Worm (Caenorhabditis elegans) whole organism, late embryonic: ENCODE measurements around the gene his-18.
A peak's percentile ranks its signal among the peaks of the same experiment; 100 is the strongest.

Experiments
- F13H6.1 ChIP-seq: sonication (generic microtip); optimal IDR thresholded peaks from 2 replicates; lab custom pipeline; 2016; ENCODE audit warnings: missing genetic modification characterization, missing compliant biosample characterization
- ahr-1 ChIP-seq: sonication (generic microtip); optimal IDR thresholded peaks from 2 replicates; lab custom pipeline; 2016; ENCODE audit warnings: missing genetic modification characterization, missing compliant biosample characterization
- ama-1 ChIP-seq: fragments of 150-350 bp; optimal IDR thresholded peaks from 2 replicates; lab custom pipeline; 2014
- ceh-14 ChIP-seq: sonication (generic microtip); optimal IDR thresholded peaks from 2 replicates; lab custom pipeline; 2016; ENCODE audit warnings: missing genotype, missing genetic modification characterization, missing compliant biosample characterization
- ceh-19 ChIP-seq: fragments of 200-800 bp; sonication (Bioruptor generic); optimal IDR thresholded peaks from 2 replicates; lab custom pipeline; 2018; ENCODE audit warnings: mild to moderate bottlenecking, missing genetic modification characterization, missing compliant biosample characterization
- ceh-2 ChIP-seq: sonication (generic microtip); optimal IDR thresholded peaks from 2 replicates; lab custom pipeline; 2016; ENCODE audit warnings: missing genotype, missing genetic modification characterization, missing compliant biosample characterization
- ceh-24 ChIP-seq: sonication (generic microtip); optimal IDR thresholded peaks from 2 replicates; lab custom pipeline; 2016; ENCODE audit warnings: mild to moderate bottlenecking, missing genetic modification characterization, missing compliant biosample characterization
- ceh-31 ChIP-seq: sonication (generic microtip); optimal IDR thresholded peaks from 2 replicates; lab custom pipeline; 2016; ENCODE audit warnings: missing genetic modification characterization, missing compliant biosample characterization
- ceh-34 ChIP-seq: sonication (generic microtip); optimal IDR thresholded peaks from 2 replicates; lab custom pipeline; 2016; ENCODE audit warnings: mild to moderate bottlenecking, missing genetic modification characterization, missing compliant biosample characterization
- ceh-45 ChIP-seq: fragments of 200-800 bp; sonication (Bioruptor generic); IDR thresholded peaks from 2 replicates; pipeline ENCODE4 v1.3.6; 2022; ENCODE audit warnings: missing genetic modification reagents, missing genetic modification characterization, missing compliant biosample characterization
- ceh-48 ChIP-seq: sonication (generic microtip); optimal IDR thresholded peaks from 2 replicates; lab custom pipeline; 2016; ENCODE audit warnings: missing genetic modification characterization, inconsistent platforms, missing compliant biosample characterization
- ceh-6 ChIP-seq: fragments of 200-800 bp; sonication (Bioruptor generic); optimal IDR thresholded peaks from 2 replicates; lab custom pipeline; 2018; ENCODE audit warnings: mild to moderate bottlenecking, missing genetic modification characterization, missing compliant biosample characterization
- ceh-9 ChIP-seq: sonication (generic microtip); optimal IDR thresholded peaks from 2 replicates; lab custom pipeline; 2016; ENCODE audit warnings: mild to moderate bottlenecking, missing genetic modification characterization, inconsistent platforms, missing compliant biosample characterization
- che-1 ChIP-seq: sonication (generic microtip); optimal IDR thresholded peaks from 2 replicates; lab custom pipeline; 2016; ENCODE audit warnings: mild to moderate bottlenecking, missing genetic modification characterization, missing compliant biosample characterization
- dmd-4 ChIP-seq: sonication (generic microtip); optimal IDR thresholded peaks from 2 replicates; lab custom pipeline; 2016; ENCODE audit warnings: borderline replicate concordance, missing genetic modification characterization, missing compliant biosample characterization
- elt-2 ChIP-seq: sonication (generic microtip); optimal IDR thresholded peaks from 2 replicates; lab custom pipeline; 2016; ENCODE audit warnings: missing genetic modification reagents, missing genetic modification characterization, missing compliant biosample characterization
- elt-4 ChIP-seq: sonication (generic microtip); optimal IDR thresholded peaks from 2 replicates; lab custom pipeline; 2016; ENCODE audit warnings: missing genetic modification characterization, missing compliant biosample characterization
- ets-4 ChIP-seq: sonication (generic microtip); optimal IDR thresholded peaks from 2 replicates; lab custom pipeline; 2016; ENCODE audit warnings: missing genetic modification characterization, missing compliant biosample characterization
- fax-1 ChIP-seq: sonication (generic microtip); optimal IDR thresholded peaks from 2 replicates; lab custom pipeline; 2016; ENCODE audit warnings: missing genotype, missing genetic modification characterization, missing compliant biosample characterization
- hlh-13 ChIP-seq: fragments of 200-800 bp; sonication (Bioruptor generic); optimal IDR thresholded peaks from 2 replicates; lab custom pipeline; 2018; ENCODE audit warnings: mild to moderate bottlenecking, missing genetic modification characterization, missing compliant biosample characterization
- hlh-15 ChIP-seq: sonication (generic microtip); optimal IDR thresholded peaks from 2 replicates; lab custom pipeline; 2016; ENCODE audit warnings: missing genetic modification characterization, missing compliant biosample characterization
- hlh-30 ChIP-seq: sonication (generic microtip); optimal IDR thresholded peaks from 2 replicates; lab custom pipeline; 2017; ENCODE audit warnings: antibody characterized with exemption, missing genetic modification characterization, missing compliant biosample characterization; ENCODE audit not compliant: insufficient read depth
- lim-6 ChIP-seq: sonication (generic microtip); optimal IDR thresholded peaks from 2 replicates; lab custom pipeline; 2016; ENCODE audit warnings: missing genetic modification characterization, missing compliant biosample characterization
- lin-11 ChIP-seq: fragments of 200-800 bp; sonication (Bioruptor generic); optimal IDR thresholded peaks from 2 replicates; lab custom pipeline; 2018; ENCODE audit warnings: mild to moderate bottlenecking, missing genetic modification characterization, missing compliant biosample characterization
- mec-3 ChIP-seq: sonication (generic microtip); optimal IDR thresholded peaks from 2 replicates; lab custom pipeline; 2016; ENCODE audit warnings: borderline replicate concordance, missing genetic modification characterization, missing compliant biosample characterization
- nfya-1 ChIP-seq: sonication (generic microtip); optimal IDR thresholded peaks from 2 replicates; lab custom pipeline; 2017; ENCODE audit warnings: missing genetic modification characterization, mild to moderate bottlenecking, missing compliant biosample characterization, antibody characterized with exemption, moderate library complexity
- nhr-11 ChIP-seq: fragments of 150-350 bp; optimal IDR thresholded peaks from 2 replicates; lab custom pipeline; 2014; ENCODE audit warnings: missing biosample characterization, missing genetic modification characterization
- nhr-232 ChIP-seq: sonication (generic microtip); optimal IDR thresholded peaks from 2 replicates; lab custom pipeline; 2016; ENCODE audit warnings: missing genetic modification characterization, missing compliant biosample characterization
- npax-4 ChIP-seq: sonication (generic microtip); optimal IDR thresholded peaks from 2 replicates; lab custom pipeline; 2016; ENCODE audit warnings: missing genetic modification characterization, missing compliant biosample characterization
- pag-3 ChIP-seq: sonication (generic microtip); optimal IDR thresholded peaks from 2 replicates; lab custom pipeline; 2016; ENCODE audit warnings: missing compliant biosample characterization, missing genetic modification characterization, borderline replicate concordance
- pat-9 ChIP-seq: fragments of 200-800 bp; sonication (Bioruptor generic); optimal IDR thresholded peaks from 2 replicates; lab custom pipeline; 2018; ENCODE audit warnings: mild to moderate bottlenecking, missing genetic modification characterization, moderate library complexity, missing compliant biosample characterization
- pha-4 ChIP-seq: fragments of 150-350 bp; optimal IDR thresholded peaks from 2 replicates; lab custom pipeline; 2018; ENCODE audit warnings: missing biosample characterization, missing genetic modification reagents, missing genetic modification characterization
- pqm-1 ChIP-seq: sonication (generic microtip); optimal IDR thresholded peaks from 2 replicates; lab custom pipeline; 2016; ENCODE audit warnings: missing genetic modification characterization, missing compliant biosample characterization
- ref-2 ChIP-seq: sonication (generic microtip); optimal IDR thresholded peaks from 2 replicates; lab custom pipeline; 2016; ENCODE audit warnings: missing genetic modification characterization, missing compliant biosample characterization
- rnt-1 ChIP-seq: sonication (generic microtip); optimal IDR thresholded peaks from 2 replicates; lab custom pipeline; 2016; ENCODE audit warnings: missing genetic modification characterization, missing compliant biosample characterization
- sdc-2 ChIP-seq: sonication (generic microtip); optimal IDR thresholded peaks from 2 replicates; lab custom pipeline; 2016; ENCODE audit warnings: missing genotype, missing genetic modification characterization, missing compliant biosample characterization
- sox-2 ChIP-seq: fragments of 200-800 bp; sonication (Bioruptor generic); IDR thresholded peaks from 2 replicates; pipeline ENCODE4 v1.3.6; 2022; ENCODE audit warnings: missing genetic modification reagents, missing genetic modification characterization, missing compliant biosample characterization
- tbx-2 ChIP-seq: sonication (generic microtip); optimal IDR thresholded peaks from 2 replicates; lab custom pipeline; 2016; ENCODE audit warnings: missing genetic modification characterization, missing compliant biosample characterization
- tbx-7 ChIP-seq: sonication (generic microtip); optimal IDR thresholded peaks from 2 replicates; lab custom pipeline; 2016; ENCODE audit warnings: missing genotype, missing genetic modification characterization, missing compliant biosample characterization
- ttx-3 ChIP-seq: sonication (generic microtip); optimal IDR thresholded peaks from 2 replicates; lab custom pipeline; 2016; ENCODE audit warnings: missing genetic modification reagents, missing genetic modification characterization, missing compliant biosample characterization
- unc-55 ChIP-seq: sonication (generic microtip); optimal IDR thresholded peaks from 2 replicates; lab custom pipeline; 2017; ENCODE audit warnings: missing biosample characterization, missing genetic modification reagents, missing genetic modification characterization
- zip-5 ChIP-seq: sonication (generic microtip); optimal IDR thresholded peaks from 2 replicates; lab custom pipeline; 2016; ENCODE audit warnings: missing genetic modification characterization, missing compliant biosample characterization

his-18 gene

DNA sequence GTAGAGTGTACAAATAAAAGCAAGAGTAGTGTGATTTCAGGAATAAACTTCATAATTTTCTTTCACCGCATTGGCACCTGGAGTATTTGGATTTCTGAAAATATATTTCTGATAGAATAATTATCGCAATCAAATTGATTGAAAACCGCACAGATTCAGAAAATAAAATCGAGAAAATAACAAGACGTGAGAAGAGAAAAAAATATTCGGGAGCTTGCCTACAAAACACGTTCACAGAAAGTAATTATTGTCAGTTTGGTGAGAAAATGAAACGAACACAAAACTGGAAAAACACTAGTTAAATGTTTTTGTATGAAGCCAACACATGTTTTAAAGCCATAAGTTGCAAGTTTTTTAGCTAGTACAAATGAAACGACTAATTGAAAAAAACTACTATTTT lies 15.9 kb downstream of the his-18 start, which contains the start of gene mod-1:
Gene mod-1 (minus strand): TSS at position 101 of the 400 bp plus-strand sequence.
- TF ChIP-seq ceh-2 (no peak), ceh-34 (tag; lab: Kevin White, UChicago) (no peak), nfya-1 (tag; lab: Kevin White, UChicago) (no peak), lim-6 (tag; lab: Kevin White, UChicago) (no peak), ttx-3 (tag; lab: Kevin White, UChicago) (no peak), pha-4 (tag; lab: Kevin White, UChicago) (no peak), pat-9 (tag; lab: Kevin White, UChicago) (no peak), dmd-4 (tag; lab: Kevin White, UChicago) (no peak), sdc-2 (tag; lab: Kevin White, UChicago) (no peak), ceh-31 (tag; lab: Kevin White, UChicago) (no peak), npax-4 (tag; lab: Kevin White, UChicago) (no peak), hlh-13 (GFP tag; lab: Kevin White, UChicago) (no peak)
- TF ChIP-seq, all 69 proteins: peak for 0

DNA sequence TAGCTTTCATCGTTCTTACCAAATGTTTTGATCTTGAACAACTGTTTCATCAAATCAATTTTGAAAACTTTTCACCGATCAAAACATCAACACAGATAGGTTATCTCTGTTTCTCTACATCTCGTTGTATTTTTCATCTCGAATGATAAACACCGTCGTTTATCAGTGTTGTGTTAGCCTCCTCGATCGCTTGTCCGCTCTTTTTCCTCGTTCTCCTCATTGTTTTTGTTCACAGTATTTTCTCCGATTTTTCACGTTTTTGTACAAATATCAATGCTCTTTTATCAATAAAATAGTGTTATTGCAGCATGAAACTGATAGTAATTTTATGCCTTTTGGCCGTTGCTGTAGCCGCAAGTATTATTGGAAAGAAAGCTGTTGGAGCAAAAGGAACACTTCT lies 24.8 kb downstream of the his-18 start, which contains the start of gene ttr-47:
Gene ttr-47 (plus strand): TSS at position 308 of the 400 bp plus-strand sequence.
- TF ChIP-seq elt-2 (tag; lab: Kevin White, UChicago) (peak; percentile 47), tbx-7 (no peak), unc-55 (GFP tag; lab: Kevin White, UChicago) (peak; percentile 33)

DNA sequence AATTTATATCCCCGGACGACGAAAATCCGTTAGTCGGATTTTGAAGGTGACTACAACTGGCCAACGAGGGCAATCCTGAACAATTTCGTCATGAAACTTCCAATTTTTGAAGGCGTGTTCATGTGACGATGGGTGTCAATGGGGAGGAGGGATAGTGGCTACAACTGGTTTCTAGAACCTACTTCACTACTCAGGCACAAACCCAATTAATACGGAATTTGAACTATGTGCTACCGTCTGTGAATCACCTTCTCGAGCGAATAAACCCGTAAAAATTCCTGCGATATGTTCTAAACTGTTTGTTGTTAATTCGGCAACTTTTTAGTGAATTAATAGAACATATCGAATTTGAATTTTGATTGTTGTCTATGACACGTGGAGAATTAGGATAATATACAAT lies 29.7 kb downstream of the his-18 start:
- TF ChIP-seq ceh-9 (tag; lab: Kevin White, UChicago) = no peak

DNA sequence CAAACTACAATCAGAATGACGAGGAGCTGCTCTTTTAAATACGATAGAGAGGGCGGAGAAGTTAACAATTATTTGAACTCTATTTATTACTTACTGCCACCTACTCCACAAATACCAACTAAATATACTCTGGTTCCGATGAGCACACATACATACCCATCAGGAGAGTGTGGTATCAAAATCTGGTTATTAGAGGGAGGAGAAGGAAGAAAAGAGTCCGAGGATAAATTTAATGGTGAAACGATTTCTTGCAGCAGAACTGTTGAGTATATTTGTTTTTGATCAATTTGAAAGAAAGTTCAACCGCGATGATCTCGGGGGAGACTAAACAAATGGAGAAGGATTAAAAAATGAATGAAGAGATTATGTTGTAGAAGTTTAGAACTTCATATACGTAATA lies 30.9 kb downstream of the his-18 start, which contains the start of gene H14N18.4:
Gene H14N18.4 (minus strand): TSS at position 12 of the 400 bp plus-strand sequence.
- TF ChIP-seq sox-2 (GFP tag; lab: Robert Waterston, UW) = no peak
- no peak for TF ChIP-seq nhr-11 (tag; lab: Kevin White, UChicago)
- TF ChIP-seq hlh-15 (tag; lab: Kevin White, UChicago) = no peak
- TF ChIP-seq rnt-1 (tag; lab: Kevin White, UChicago) = no peak
- TF ChIP-seq ets-4 (tag; lab: Kevin White, UChicago) = no peak
- no peak for TF ChIP-seq mec-3
- no peak for TF ChIP-seq elt-2 (tag; lab: Kevin White, UChicago)
- TF ChIP-seq tbx-2 (tag; lab: Kevin White, UChicago) = no peak
- no peak for TF ChIP-seq hlh-30 (tag; lab: Kevin White, UChicago)
- no peak for TF ChIP-seq ceh-48 (tag; lab: Kevin White, UChicago)
- no peak for TF ChIP-seq pha-4 (tag; lab: Kevin White, UChicago)
- TF ChIP-seq nfya-1 (tag; lab: Kevin White, UChicago) = no peak
- no peak for TF ChIP-seq pqm-1 (tag; lab: Kevin White, UChicago)
- no peak for TF ChIP-seq sdc-2 (tag; lab: Kevin White, UChicago)
- TF ChIP-seq ahr-1 (tag; lab: Kevin White, UChicago) = no peak
- no peak for TF ChIP-seq F13H6.1
- TF ChIP-seq lin-11 (tag; lab: Kevin White, UChicago) = no peak

DNA sequence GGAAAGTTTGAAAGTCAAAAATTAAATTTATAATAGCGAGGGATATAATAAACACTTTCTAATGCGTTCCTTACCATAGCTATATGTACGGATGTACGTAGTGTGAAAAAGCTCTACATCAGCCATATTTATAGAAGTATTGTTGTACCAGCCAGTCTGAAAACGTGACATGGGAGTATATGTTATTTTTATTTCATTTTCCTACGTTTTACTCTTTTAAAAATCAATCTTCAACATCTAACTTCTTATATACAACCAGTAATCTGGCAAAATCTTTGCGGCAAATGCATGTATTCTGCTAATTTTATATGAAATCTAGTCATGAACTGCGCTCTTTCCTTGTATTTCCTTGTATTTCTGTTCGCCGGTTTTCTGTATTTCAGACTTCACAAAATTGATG lies 34.3 kb downstream of the his-18 start, which contains the start of gene H14N18.2:
Gene H14N18.2 (plus strand): TSS at position 301 of the 400 bp plus-strand sequence.
- TF ChIP-seq nhr-232 (tag; lab: Kevin White, UChicago) (no peak), ceh-14 (tag; lab: Kevin White, UChicago) (no peak), elt-4 (tag; lab: Kevin White, UChicago) (no peak), che-1 (tag; lab: Kevin White, UChicago) (no peak), elt-2 (tag; lab: Kevin White, UChicago) (no peak), ceh-19 (no peak), ama-1 (lab: Kevin White, UChicago) (no peak), ceh-6 (GFP tag; lab: Kevin White, UChicago) (no peak), pag-3 (no peak), dmd-4 (tag; lab: Kevin White, UChicago) (no peak), ceh-24 (tag; lab: Kevin White, UChicago) (no peak), ref-2 (tag; lab: Kevin White, UChicago) (no peak), fax-1 (no peak), pqm-1 (tag; lab: Kevin White, UChicago) (no peak), ceh-45 (GFP tag; lab: Robert Waterston, UW) (no peak), npax-4 (tag; lab: Kevin White, UChicago) (no peak), tbx-7 (no peak), zip-5 (no peak), tbx-2 (tag; lab: Kevin White, UChicago) (no peak), nfya-1 (tag; lab: Kevin White, UChicago) (no peak)
